Worm (Caenorhabditis elegans) whole organism, young adult: ENCODE measurements around the gene C15H11.11.

Source experiments
- K11D2.4 ChIP-seq: fragments of 200-800 bp; sonication (Bioruptor generic); IDR thresholded peaks from 2 replicates; pipeline ENCODE4 v1.3.6; 2022; ENCODE audit warnings: missing genetic modification reagents, missing genetic modification characterization, missing compliant biosample characterization
- dpff-1 ChIP-seq: sonication (generic microtip); optimal IDR thresholded peaks from 2 replicates; lab custom pipeline; 2017; ENCODE audit warnings: mild to moderate bottlenecking, missing genetic modification characterization, missing compliant biosample characterization
- dpl-1 ChIP-seq: fragments of 150-350 bp; optimal IDR thresholded peaks from 2 replicates; lab custom pipeline; 2014; ENCODE audit warnings: missing biosample characterization, missing genetic modification reagents, missing genetic modification characterization
- ets-4 ChIP-seq: fragments of 200-800 bp; sonication (Bioruptor generic); optimal IDR thresholded peaks from 2 replicates; lab custom pipeline; 2018; ENCODE audit warnings: mild to moderate bottlenecking, missing genetic modification characterization, missing compliant biosample characterization
- hlh-26 ChIP-seq: fragments of 200-800 bp; sonication (Bioruptor generic); conservative IDR thresholded peaks from 2 replicates; pipeline ENCODE4 v1.3.6; 2022; ENCODE audit warnings: missing genetic modification reagents, missing genetic modification characterization, missing compliant biosample characterization
- hsf-1 ChIP-seq: fragments of 200-800 bp; sonication (Bioruptor generic); IDR thresholded peaks from 2 replicates; pipeline ENCODE4 v1.3.6; 2022; ENCODE audit warnings: missing genetic modification reagents, missing genetic modification characterization, missing compliant biosample characterization
- lin-26 ChIP-seq: fragments of 200-800 bp; sonication (Bioruptor generic); IDR thresholded peaks from 2 replicates; pipeline ENCODE4 v1.3.6; 2022; ENCODE audit warnings: missing genetic modification reagents, missing genetic modification characterization, missing compliant biosample characterization
- madf-3 ChIP-seq: fragments of 200-800 bp; sonication (Bioruptor generic); IDR thresholded peaks from 2 replicates; pipeline ENCODE4 v1.3.6; 2022; ENCODE audit warnings: missing genetic modification reagents, missing genetic modification characterization, missing compliant biosample characterization
- madf-8 ChIP-seq: fragments of 200-800 bp; sonication (Bioruptor generic); conservative IDR thresholded peaks from 2 replicates; pipeline ENCODE4 v1.3.6; 2022; ENCODE audit warnings: missing genetic modification reagents, missing genetic modification characterization, missing compliant biosample characterization
- nfya-1 ChIP-seq: sonication (generic microtip); optimal IDR thresholded peaks from 2 replicates; lab custom pipeline; 2017; ENCODE audit warnings: antibody characterized with exemption, missing compliant biosample characterization, missing genetic modification characterization, borderline replicate concordance; ENCODE audit not compliant: insufficient read depth
- nhr-120 ChIP-seq: fragments of 200-800 bp; sonication (Bioruptor generic); IDR thresholded peaks from 2 replicates; pipeline ENCODE4 v1.3.6; 2022; ENCODE audit warnings: missing genetic modification characterization, missing compliant biosample characterization
- unc-130 ChIP-seq: sonication (generic microtip); optimal IDR thresholded peaks from 2 replicates; lab custom pipeline; 2016; ENCODE audit warnings: missing genetic modification reagents, missing genetic modification characterization, missing compliant biosample characterization

ce11 chrV:14394743-14395142 lies 20.6 kb upstream of the C15H11.11 start, which contains the start of gene C15H11.13:
- TF ChIP-seq hsf-1 (GFP tag; lab: Robert Waterston, UW): no peak
- no peak for TF ChIP-seq ets-4 (GFP tag; lab: Kevin White, UChicago)
- TF ChIP-seq lin-26: no peak
- no peak for TF ChIP-seq dpl-1 (GFP tag; lab: Kevin White, UChicago)
- no peak for TF ChIP-seq madf-3 (GFP tag; lab: Robert Waterston, UW)
- TF ChIP-seq nhr-120 (GFP tag; lab: Robert Waterston, UW): no peak
- no peak for TF ChIP-seq hlh-26 (GFP tag; lab: Robert Waterston, UW)
- TF ChIP-seq madf-8: no peak
- no peak for TF ChIP-seq K11D2.4 (GFP tag; lab: Robert Waterston, UW)
- no peak for TF ChIP-seq unc-130 (GFP tag; lab: Kevin White, UChicago)
- no peak for TF ChIP-seq nfya-1 (tag; lab: Kevin White, UChicago)
- no peak for TF ChIP-seq dpff-1
